Worm (Caenorhabditis elegans) whole organism, L2 larva: ENCODE data around the gene oac-23.

Experiments used
- ama-1 ChIP-seq: fragments of 150-350 bp; optimal IDR thresholded peaks from 2 replicates; lab custom pipeline; 2018; ENCODE audit warnings: inconsistent platforms
- nhr-11 ChIP-seq: fragments of 150-350 bp; optimal IDR thresholded peaks from 2 replicates; lab custom pipeline; 2014; ENCODE audit warnings: missing biosample characterization, missing genetic modification characterization
- unc-39 ChIP-seq: fragments of 150-350 bp; optimal IDR thresholded peaks from 2 replicates; lab custom pipeline; 2014; ENCODE audit warnings: missing biosample characterization, missing genetic modification characterization
- unc-62 ChIP-seq: fragments of 150-350 bp; optimal IDR thresholded peaks from 2 replicates; lab custom pipeline; 2014; ENCODE audit warnings: missing biosample characterization, missing genetic modification reagents, missing genetic modification characterization

- TF ChIP-seq ama-1 (no peak), unc-39 (tag; lab: Kevin White, UChicago) (no peak), unc-62 (GFP tag; lab: Kevin White, UChicago) (no peak), nhr-11 (tag; lab: Kevin White, UChicago) (no peak)
Measured at ce11 chrIV:3838687-3839086, 42.6 kb upstream of the oac-23 start.
